Worm (Caenorhabditis elegans): ENCODE results near the gene Y39E4B.13.

Y39E4B.13 gene

DNA sequence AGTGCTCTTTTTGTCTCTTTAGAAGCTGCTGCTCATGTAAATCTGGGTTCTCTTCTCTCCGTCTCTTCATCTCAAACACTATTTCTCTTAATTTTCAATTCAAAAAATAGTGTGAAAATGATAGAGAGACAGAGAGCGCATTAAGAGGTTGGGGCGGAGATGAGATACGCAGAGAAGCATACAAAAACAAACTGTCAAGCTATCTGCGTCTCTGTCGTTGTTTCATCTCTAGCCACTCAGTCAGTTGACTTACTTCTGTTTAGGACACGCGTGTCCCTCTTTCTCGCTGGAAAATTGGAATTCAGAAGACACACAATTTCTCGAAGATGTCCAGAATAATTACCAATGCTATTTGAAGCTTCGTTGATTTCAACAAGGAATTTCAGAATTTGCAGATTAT is 29.8 kb upstream of the Y39E4B.13 start (continued):
- TF ChIP-seq hmg-20 (GFP tag; IDR thresholded peaks at IDR 0.05) (no peak), F22D6.2 (tag; optimal IDR thresholded peaks at IDR 0.05) (no peak), K12H6.12 (tag; optimal IDR thresholded peaks at IDR 0.05) (peak; percentile 65), F55B11.4 (tag; optimal IDR thresholded peaks at IDR 0.05; ENCODE audit: borderline replicate concordance, insufficient read depth) (no peak), ceh-27 (GFP tag; optimal IDR thresholded peaks at IDR 0.05) (peak; percentile 87), mxl-1 (tag; optimal IDR thresholded peaks at IDR 0.05) (no peak), let-607 (tag; optimal IDR thresholded peaks at IDR 0.05) (no peak), efl-1 (GFP tag; optimal IDR thresholded peaks at IDR 0.05) (no peak), ceh-79 (tag; optimal IDR thresholded peaks at IDR 0.05) (no peak), him-1 (tag; optimal IDR thresholded peaks at IDR 0.05) (no peak), akir-1 (GFP tag; optimal IDR thresholded peaks at IDR 0.05) (no peak), ZK185.1 (tag; optimal IDR thresholded peaks at IDR 0.05; ENCODE audit: poor library complexity, severe bottlenecking) (peak; percentile 9), F49E8.2 (tag; optimal IDR thresholded peaks at IDR 0.05; ENCODE audit: insufficient read depth) (no peak), T07F8.4 (tag; optimal IDR thresholded peaks at IDR 0.05) (no peak), Y67H2A.10 (GFP tag; conservative IDR thresholded peaks at IDR 0.05) (no peak), lir-1 (GFP tag; conservative IDR thresholded peaks at IDR 0.05) (peak; percentile 72), pha-4 (tag; optimal IDR thresholded peaks at IDR 0.05) (peak; percentile 72), F52B5.7 (tag; optimal IDR thresholded peaks at IDR 0.05) (no peak), ceh-58 (GFP tag; IDR thresholded peaks at IDR 0.05) (no peak), ccch-3 (GFP tag; optimal IDR thresholded peaks at IDR 0.05) (no peak), ztf-3 (GFP tag; optimal IDR thresholded peaks at IDR 0.05) (no peak), nfya-1 (tag; optimal IDR thresholded peaks at IDR 0.05; ENCODE audit: borderline replicate concordance, insufficient read depth) (no peak), aptf-3 (GFP tag; IDR thresholded peaks at IDR 0.05) (no peak), D2030.7 (GFP tag; IDR thresholded peaks at IDR 0.05) (no peak), Y79H2A.3 (GFP tag; conservative IDR thresholded peaks at IDR 0.05) (no peak), egl-44 (GFP tag; IDR thresholded peaks at IDR 0.05) (peak; percentile 36; the same call in 1 of the 2 replicates), F57C9.4 (tag; optimal IDR thresholded peaks at IDR 0.05) (no peak), aptf-2 (GFP tag; conservative IDR thresholded peaks at IDR 0.05) (no peak), egrh-3 (GFP tag; IDR thresholded peaks at IDR 0.05) (no peak), ama-1 (optimal IDR thresholded peaks at IDR 0.05) (peak; percentile 92), ama-1 (GFP tag; optimal IDR thresholded peaks at IDR 0.05) (no peak), chd-7 (tag; optimal IDR thresholded peaks at IDR 0.05) (peak; percentile 17), nfya-2 (GFP tag; IDR thresholded peaks at IDR 0.05) (no peak), sdz-38 (tag; optimal IDR thresholded peaks at IDR 0.05) (no peak), repo-1 (tag; optimal IDR thresholded peaks at IDR 0.05) (no peak), hrde-1 (tag; optimal IDR thresholded peaks at IDR 0.05; ENCODE audit: borderline replicate concordance) (no peak), snpc-4 (GFP tag; optimal IDR thresholded peaks at IDR 0.05) (peak; percentile 14), snpc-4 (tag; optimal IDR thresholded peaks at IDR 0.05) (peak in 2 of 4 experiments; percentile 13 to 30), ets-4 (GFP tag; optimal IDR thresholded peaks at IDR 0.05) (no peak), die-1 (tag; optimal IDR thresholded peaks at IDR 0.05) (no peak), fkh-3 (tag; optimal IDR thresholded peaks at IDR 0.05) (no peak), ztf-22 (GFP tag; optimal IDR thresholded peaks at IDR 0.05) (no peak), F37B4.10 (GFP tag; IDR thresholded peaks at IDR 0.05) (no peak), madf-8 (GFP tag; conservative IDR thresholded peaks at IDR 0.05) (no peak), snpc-3.4 (tag; optimal IDR thresholded peaks at IDR 0.05) (no peak), ztf-25 (GFP tag; IDR thresholded peaks at IDR 0.05) (no peak), C06A6.2 (GFP tag; conservative IDR thresholded peaks at IDR 0.05) (peak; percentile 85), ceh-100 (GFP tag; IDR thresholded peaks at IDR 0.05) (no peak), dox-1 (GFP tag; IDR thresholded peaks at IDR 0.05) (no peak)

All from whole organism, young adult.